Fruit fly (Drosophila melanogaster) whole organism, embryonic: ENCODE data around the gene CG33986.

Experiments
- Abd-B ChIP-seq: fragments of 200-800 bp; sonication (Bioruptor generic); optimal IDR thresholded peaks from 2 replicates; lab custom pipeline; 2018; ENCODE audit warnings: missing biosample characterization, mild to moderate bottlenecking, missing genetic modification characterization, moderate library complexity
- Adf1 ChIP-seq: fragments of 200-800 bp; sonication (Bioruptor generic); IDR thresholded peaks from 2 replicates; pipeline ENCODE4 v1.3.6; 2022; ENCODE audit warnings: missing biosample characterization, missing genetic modification characterization
- BEAF-32 ChIP-seq: fragments of 200-800 bp; sonication (Bioruptor generic); optimal IDR thresholded peaks from 3 replicates; lab custom pipeline; 2017; ENCODE audit warnings: missing biosample characterization, missing genetic modification characterization, mild to moderate bottlenecking, moderate library complexity, missing genetic modification reagents
- BtbVII ChIP-seq: fragments of 200-800 bp; sonication (Bioruptor generic); optimal IDR thresholded peaks from 3 replicates; lab custom pipeline; 2017; ENCODE audit warnings: missing biosample characterization, mild to moderate bottlenecking, missing genetic modification characterization
- C15 ChIP-seq: fragments of 200-800 bp; sonication (Bioruptor generic); IDR thresholded peaks from 3 replicates; pipeline ENCODE4 v1.3.6; 2022; ENCODE audit warnings: missing biosample characterization, missing genetic modification characterization
- CG1024 ChIP-seq: fragments of 200-800 bp; sonication (Bioruptor generic); IDR thresholded peaks from 2 replicates; pipeline ENCODE4 v1.3.6; 2022; ENCODE audit warnings: missing biosample characterization, missing genetic modification characterization
- CG10321 ChIP-seq: fragments of 200-800 bp; sonication (Bioruptor generic); IDR thresholded peaks from 2 replicates; pipeline ENCODE4 v1.3.6; 2022; ENCODE audit warnings: missing biosample characterization, missing genetic modification characterization
- CG11696 ChIP-seq: fragments of 200-800 bp; sonication (Bioruptor generic); IDR thresholded peaks from 2 replicates; pipeline ENCODE4 v1.3.6; 2022; ENCODE audit warnings: missing biosample characterization, missing genetic modification characterization
- CG12744 ChIP-seq: fragments of 200-800 bp; sonication (Bioruptor generic); optimal IDR thresholded peaks from 2 replicates; lab custom pipeline; 2016; ENCODE audit warnings: missing biosample characterization, missing genetic modification characterization
- CG12942 ChIP-seq: fragments of 200-800 bp; sonication (Bioruptor generic); optimal IDR thresholded peaks from 3 replicates; lab custom pipeline; 2016; ENCODE audit warnings: missing biosample characterization, missing genetic modification characterization
- CG13624 ChIP-seq: fragments of 200-800 bp; sonication (Bioruptor generic); optimal IDR thresholded peaks from 2 replicates; lab custom pipeline; 2016; ENCODE audit warnings: missing biosample characterization, missing genetic modification characterization
- CG1602 ChIP-seq: fragments of 200-800 bp; sonication (Bioruptor generic); optimal IDR thresholded peaks from 3 replicates; lab custom pipeline; 2016; ENCODE audit warnings: missing biosample characterization, missing genetic modification characterization
- CG17186 ChIP-seq: fragments of 200-800 bp; sonication (Bioruptor generic); optimal IDR thresholded peaks from 3 replicates; lab custom pipeline; 2017; ENCODE audit warnings: missing biosample characterization, missing genetic modification reagents, missing genetic modification characterization
- CG18599 ChIP-seq: fragments of 200-800 bp; sonication (Bioruptor generic); optimal IDR thresholded peaks from 3 replicates; lab custom pipeline; 2017; ENCODE audit warnings: missing biosample characterization, missing genetic modification characterization, mild to moderate bottlenecking, moderate library complexity, missing genetic modification reagents
- CG18619 ChIP-seq: fragments of 200-800 bp; sonication (Bioruptor generic); optimal IDR thresholded peaks from 3 replicates; lab custom pipeline; 2017; ENCODE audit warnings: missing biosample characterization, mild to moderate bottlenecking, missing genetic modification characterization
- CG3847 ChIP-seq: fragments of 200-800 bp; sonication (Bioruptor generic); IDR thresholded peaks from 2 replicates; pipeline ENCODE4 v1.3.6; 2022; ENCODE audit warnings: missing biosample characterization, missing genetic modification characterization
- CG7928 ChIP-seq: fragments of 200-800 bp; sonication (Bioruptor generic); optimal IDR thresholded peaks from 2 replicates; lab custom pipeline; 2017; ENCODE audit warnings: missing biosample characterization, mild to moderate bottlenecking, missing genetic modification characterization
- CG8944 ChIP-seq: fragments of 200-800 bp; sonication (Bioruptor generic); optimal IDR thresholded peaks from 3 replicates; lab custom pipeline; 2016; ENCODE audit warnings: missing biosample characterization, missing genetic modification characterization
- CG9817 ChIP-seq: fragments of 200-800 bp; sonication (Bioruptor generic); optimal IDR thresholded peaks from 2 replicates; lab custom pipeline; 2018; ENCODE audit warnings: missing biosample characterization, mild to moderate bottlenecking, missing genetic modification characterization, moderate library complexity
- CrebB ChIP-seq: fragments of 200-800 bp; sonication (Bioruptor generic); optimal IDR thresholded peaks from 3 replicates; lab custom pipeline; 2018; ENCODE audit warnings: missing biosample characterization, mild to moderate bottlenecking, missing genetic modification characterization
- Ets97D ChIP-seq: fragments of 200-800 bp; sonication (Bioruptor generic); optimal IDR thresholded peaks from 3 replicates; lab custom pipeline; 2016; ENCODE audit warnings: missing biosample characterization, missing genetic modification characterization
- Fer3 ChIP-seq: fragments of 200-800 bp; sonication (Bioruptor generic); optimal IDR thresholded peaks from 2 replicates; lab custom pipeline; 2018; ENCODE audit warnings: missing biosample characterization, mild to moderate bottlenecking, missing genetic modification characterization, moderate library complexity
- Gug ChIP-seq: fragments of 200-800 bp; sonication (Bioruptor generic); IDR thresholded peaks from 4 replicates; pipeline ENCODE4 v1.3.6; 2022; ENCODE audit warnings: missing biosample characterization, missing genetic modification characterization
- Hmx ChIP-seq: fragments of 200-800 bp; sonication (Bioruptor generic); optimal IDR thresholded peaks from 2 replicates; lab custom pipeline; 2016; ENCODE audit warnings: missing biosample characterization, missing genetic modification characterization
- MBD-R2 ChIP-seq: fragments of 200-800 bp; sonication (Bioruptor generic); IDR thresholded peaks from 2 replicates; pipeline ENCODE4 v1.3.6; 2022; ENCODE audit warnings: missing biosample characterization, missing genetic modification characterization
- Rx ChIP-seq: fragments of 200-800 bp; sonication (Bioruptor generic); IDR thresholded peaks from 2 replicates; pipeline ENCODE4 v1.3.6; 2022; ENCODE audit warnings: missing biosample characterization, missing genetic modification characterization
- Stat92E ChIP-seq, 3 experiments: fragments of >200 bp in 2 of 3; fragments of 200-800 bp in 1 of 3; sonication (Bioruptor generic) in 1 of 3; optimal IDR thresholded peaks; 2 replicates each; lab custom pipeline; 2017 to 2019; ENCODE audit warnings: missing biosample characterization in 3 of 3, missing genetic modification characterization in 3 of 3, mild to moderate bottlenecking in 1 of 3, moderate library complexity in 1 of 3
- ac ChIP-seq: fragments of 200-800 bp; sonication (Bioruptor generic); optimal IDR thresholded peaks from 3 replicates; lab custom pipeline; 2017; ENCODE audit warnings: missing biosample characterization, mild to moderate bottlenecking, missing genetic modification characterization
- ash1 ChIP-seq: fragments of 200-800 bp; sonication (Bioruptor generic); optimal IDR thresholded peaks from 2 replicates; lab custom pipeline; 2018; ENCODE audit warnings: missing biosample characterization, mild to moderate bottlenecking, missing genetic modification characterization
- az2 ChIP-seq: fragments of 200-800 bp; sonication (Bioruptor generic); optimal IDR thresholded peaks from 3 replicates; lab custom pipeline; 2016; ENCODE audit warnings: missing biosample characterization, missing genetic modification characterization
- bigmax ChIP-seq: fragments of 200-800 bp; sonication (Bioruptor generic); optimal IDR thresholded peaks from 2 replicates; lab custom pipeline; 2018; ENCODE audit warnings: missing biosample characterization, mild to moderate bottlenecking, missing genetic modification characterization
- chinmo ChIP-seq: fragments of 200-800 bp; sonication (Bioruptor generic); IDR thresholded peaks from 4 replicates; pipeline ENCODE4 v1.3.6; 2022; ENCODE audit warnings: missing biosample characterization, missing genetic modification characterization; ENCODE audit not compliant: partially characterized antibody
- croc ChIP-seq: fragments of 200-800 bp; sonication (Bioruptor generic); conservative IDR thresholded peaks from 3 replicates; pipeline ENCODE4 v1.3.6; 2022; ENCODE audit warnings: missing biosample characterization, missing genetic modification characterization
- da ChIP-seq: fragments of 200-800 bp; sonication (Bioruptor generic); optimal IDR thresholded peaks from 2 replicates; lab custom pipeline; 2016; ENCODE audit warnings: missing biosample characterization, missing genetic modification characterization
- dmrt99B ChIP-seq: fragments of 200-800 bp; sonication (Bioruptor generic); optimal IDR thresholded peaks from 2 replicates; lab custom pipeline; 2018; ENCODE audit warnings: missing biosample characterization, mild to moderate bottlenecking, missing genetic modification characterization, moderate library complexity
- en ChIP-seq: fragments of 200-800 bp; sonication (Bioruptor generic); optimal IDR thresholded peaks from 2 replicates; lab custom pipeline; 2016; ENCODE audit warnings: missing biosample characterization, missing genetic modification characterization
- ewg ChIP-seq: fragments of 200-800 bp; sonication (Bioruptor generic); optimal IDR thresholded peaks from 3 replicates; lab custom pipeline; 2017; ENCODE audit warnings: mild to moderate bottlenecking, missing biosample characterization, missing genetic modification reagents, missing genetic modification characterization
- eyg ChIP-seq: fragments of 200-800 bp; sonication (Bioruptor generic); optimal IDR thresholded peaks from 3 replicates; lab custom pipeline; 2016; ENCODE audit warnings: missing biosample characterization, missing genetic modification characterization
- fd3F ChIP-seq: fragments of 200-800 bp; sonication (Bioruptor generic); optimal IDR thresholded peaks from 2 replicates; lab custom pipeline; 2018; ENCODE audit warnings: missing biosample characterization, mild to moderate bottlenecking, missing genetic modification characterization, moderate library complexity
- gt ChIP-seq: fragments of 200-800 bp; sonication (Bioruptor generic); IDR thresholded peaks from 2 replicates; pipeline ENCODE4 v1.3.6; 2022; ENCODE audit warnings: missing biosample characterization, missing genetic modification characterization
- kni ChIP-seq: fragments of 200-800 bp; sonication (Bioruptor generic); optimal IDR thresholded peaks from 3 replicates; lab custom pipeline; 2017; ENCODE audit warnings: mild to moderate bottlenecking, missing biosample characterization, missing genetic modification reagents, missing genetic modification characterization
- knrl ChIP-seq: fragments of 200-800 bp; sonication (Bioruptor generic); IDR thresholded peaks from 3 replicates; pipeline ENCODE4 v1.3.6; 2022; ENCODE audit warnings: missing biosample characterization, missing genetic modification characterization; ENCODE audit not compliant: partially characterized antibody
- lab ChIP-seq: fragments of 200-800 bp; sonication (Bioruptor generic); optimal IDR thresholded peaks from 3 replicates; lab custom pipeline; 2017; ENCODE audit warnings: missing biosample characterization, missing genetic modification characterization, mild to moderate bottlenecking, moderate library complexity, missing genetic modification reagents
- nau ChIP-seq: fragments of 200-800 bp; sonication (Bioruptor generic); optimal IDR thresholded peaks from 3 replicates; lab custom pipeline; 2017; ENCODE audit warnings: missing biosample characterization, mild to moderate bottlenecking, missing genetic modification characterization, missing genetic modification reagents
- sens-2 ChIP-seq: fragments of 200-800 bp; sonication (Bioruptor generic); IDR thresholded peaks from 2 replicates; pipeline ENCODE4 v1.3.6; 2022; ENCODE audit warnings: missing biosample characterization, missing genetic modification characterization
- sna ChIP-seq: fragments of 200-800 bp; sonication (Bioruptor generic); IDR thresholded peaks from 2 replicates; pipeline ENCODE4 v1.3.6; 2022; ENCODE audit warnings: missing biosample characterization, missing genetic modification characterization; ENCODE audit not compliant: partially characterized antibody
- stc ChIP-seq: fragments of 200-800 bp; sonication (Bioruptor generic); IDR thresholded peaks from 2 replicates; pipeline ENCODE4 v1.3.6; 2022; ENCODE audit warnings: missing biosample characterization, missing genetic modification characterization
- tup ChIP-seq: fragments of 200-800 bp; sonication (Bioruptor generic); optimal IDR thresholded peaks from 2 replicates; lab custom pipeline; 2016; ENCODE audit warnings: missing biosample characterization, mild to moderate bottlenecking, missing genetic modification characterization, moderate library complexity
- wdn ChIP-seq: fragments of 200-800 bp; sonication (Bioruptor generic); IDR thresholded peaks from 2 replicates; pipeline ENCODE4 v1.3.6; 2022; ENCODE audit warnings: missing biosample characterization, missing genetic modification characterization

The CG33986 gene

dm6 chr3L:15537916-15538581 lies 13.0 kb upstream of the CG33986 start (continued):
- no peak for TF ChIP-seq en (GFP tag; lab: Kevin White, UChicago)
- peak; percentile 21; the same call in 1 of the 3 replicates for TF ChIP-seq croc (GFP tag; lab: Robert Waterston, UW)
- TF ChIP-seq gt (GFP tag; lab: Robert Waterston, UW): no peak
- no peak for TF ChIP-seq da (GFP tag; lab: Kevin White, UChicago)
- no peak for TF ChIP-seq Adf1 (GFP tag; lab: Robert Waterston, UW)
- peak; percentile 9 for TF ChIP-seq CG9817 (tag; lab: Kevin White, UChicago)
- no peak for TF ChIP-seq kni
- no peak for TF ChIP-seq sna (GFP tag; lab: Robert Waterston, UW)
- 0 out of 2 replicates have a peak, but pooled peaks have one; percentile 17 for TF ChIP-seq CG1024
- peak; percentile 68 for TF ChIP-seq az2 (GFP tag; lab: Kevin White, UChicago)
- TF ChIP-seq CG8944 (GFP tag; lab: Kevin White, UChicago): peak; percentile 11
- no peak for TF ChIP-seq CrebB (tag; lab: Kevin White, UChicago)
- TF ChIP-seq ash1 (GFP tag; lab: Kevin White, UChicago): no peak
- peak; percentile 24 for TF ChIP-seq CG12942 (GFP tag; lab: Kevin White, UChicago)
- 0 out of 2 replicates have a peak, but pooled peaks have one; percentile 11 for TF ChIP-seq CG11696 (GFP tag; lab: Robert Waterston, UW)
- peak; percentile 50 for TF ChIP-seq Abd-B (GFP tag; lab: Kevin White, UChicago)
- TF ChIP-seq tup (GFP tag; lab: Kevin White, UChicago): no peak
- no peak for TF ChIP-seq CG12744
- TF ChIP-seq Rx (GFP tag; lab: Robert Waterston, UW): 0 out of 2 replicates have a peak, but pooled peaks have one; percentile 10
- no peak for TF ChIP-seq Ets97D (GFP tag; lab: Kevin White, UChicago)
- no peak for TF ChIP-seq bigmax (GFP tag; lab: Kevin White, UChicago)
- TF ChIP-seq ewg (GFP tag; lab: Kevin White, UChicago): peak; percentile 50
- 0 out of 4 replicates have a peak, but pooled peaks have one; percentile 42 for TF ChIP-seq chinmo (GFP tag; lab: Robert Waterston, UW)
- TF ChIP-seq CG7928 (GFP tag; lab: Kevin White, UChicago): no peak
- TF ChIP-seq lab: peak; percentile 68
- TF ChIP-seq sens-2 (GFP tag; lab: Robert Waterston, UW): no peak
- TF ChIP-seq stc (GFP tag; lab: Robert Waterston, UW): peak; percentile 62
- 0 out of 4 replicates have a peak, but pooled peaks have one; percentile 14 for TF ChIP-seq Gug (GFP tag; lab: Robert Waterston, UW)
- TF ChIP-seq CG17186: no peak
- peak; percentile 7 for TF ChIP-seq fd3F (GFP tag; lab: Kevin White, UChicago)
- peak; percentile 54 for TF ChIP-seq Fer3 (tag; lab: Kevin White, UChicago)
- TF ChIP-seq MBD-R2 (GFP tag; lab: Robert Waterston, UW): no peak
- TF ChIP-seq ac (GFP tag; lab: Kevin White, UChicago): no peak
- TF ChIP-seq CG18599 (GFP tag; lab: Kevin White, UChicago): peak; percentile 58
- TF ChIP-seq CG18619: peak; percentile 66
- TF ChIP-seq C15 (GFP tag; lab: Robert Waterston, UW): no peak
- peak; percentile 73 for TF ChIP-seq CG1602 (GFP tag; lab: Kevin White, UChicago)
- peak; percentile 49 for TF ChIP-seq Hmx (GFP tag; lab: Kevin White, UChicago)
- TF ChIP-seq CG13624 (GFP tag; lab: Kevin White, UChicago): peak; percentile 24
- no peak for TF ChIP-seq knrl (GFP tag; lab: Robert Waterston, UW)
- peak; percentile 64 for TF ChIP-seq nau (GFP tag; lab: Kevin White, UChicago)
- no peak for TF ChIP-seq CG3847 (GFP tag; lab: Robert Waterston, UW)
- TF ChIP-seq dmrt99B (tag; lab: Kevin White, UChicago): peak; percentile 82
- no peak for TF ChIP-seq Stat92E (GFP tag; optimal IDR thresholded peaks at IDR 0.05; lab: Kevin White, UChicago)
- TF ChIP-seq eyg: no peak
- TF ChIP-seq BEAF-32: no peak
- TF ChIP-seq CG10321 (GFP tag; lab: Robert Waterston, UW): no peak
- TF ChIP-seq wdn (GFP tag; lab: Robert Waterston, UW): no peak
- TF ChIP-seq BtbVII (GFP tag; lab: Kevin White, UChicago): peak; percentile 7
